Fruit fly (Drosophila melanogaster): ENCODE data around the gene CG15459.

The CG15459 gene

DNA sequence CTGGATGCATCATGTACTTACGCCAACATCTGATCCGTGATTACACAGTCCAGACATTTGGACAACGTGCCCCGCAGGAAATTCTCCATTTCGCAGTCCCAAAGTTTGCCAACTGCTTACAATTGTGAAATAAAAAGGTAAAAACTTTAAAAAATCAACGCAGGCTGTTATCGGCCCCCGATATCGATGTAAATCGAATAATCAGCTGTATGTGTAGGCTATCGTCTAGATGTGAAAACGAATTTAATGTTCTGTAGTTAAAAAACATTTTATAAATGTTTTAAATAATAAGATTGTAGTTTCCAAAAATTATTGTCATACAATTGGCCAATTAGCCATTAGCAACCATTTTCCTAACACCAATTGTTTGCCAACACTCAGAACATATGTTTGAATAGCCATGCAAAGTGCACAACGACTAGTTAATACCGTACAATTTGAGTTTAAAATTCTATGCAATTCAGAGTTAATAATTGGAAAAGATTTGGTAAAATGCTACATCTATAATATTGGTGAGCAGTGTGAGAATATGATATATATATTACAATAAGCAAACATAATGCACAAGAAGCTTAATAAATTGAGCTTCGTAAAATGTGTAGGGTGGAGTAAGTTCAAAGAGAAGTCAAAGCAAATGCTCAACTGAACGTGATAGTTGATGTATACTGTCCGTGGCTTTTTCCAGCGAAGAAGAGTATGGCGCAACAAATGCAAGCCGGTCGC is 16.3 kb upstream of the CG15459 start, which contains the start of the genes CG11710 and mal (continued):
- TF ChIP-seq TFAM (GFP tag; optimal IDR thresholded peaks at IDR 0.05) (no peak), CG2889 (GFP tag; IDR thresholded peaks at IDR 0.05) (peak; percentile 51; the same call in 1 of the 3 replicates), dpn (GFP tag; optimal IDR thresholded peaks at IDR 0.05) (peak; percentile 67 to 78), Eip74EF (GFP tag; optimal IDR thresholded peaks at IDR 0.05) (no peak), Doc2 (GFP tag; IDR thresholded peaks at IDR 0.05) (no peak), CG30403 (GFP tag; optimal IDR thresholded peaks at IDR 0.05) (peak; percentile 83), GATAe (GFP tag; conservative IDR thresholded peaks at IDR 0.05) (no peak), Tbp (GFP tag; optimal IDR thresholded peaks at IDR 0.05) (no peak), nom (GFP tag; optimal IDR thresholded peaks at IDR 0.05) (peak; percentile 71), CG8089 (GFP tag; optimal IDR thresholded peaks at IDR 0.05) (peak; percentile 55), klu (GFP tag; IDR thresholded peaks at IDR 0.05) (peak; percentile 80), Camta (GFP tag; optimal IDR thresholded peaks at IDR 0.05) (peak; percentile 67), Chrac-16 (GFP tag; optimal IDR thresholded peaks at IDR 0.05) (peak; percentile 65), Hsf (GFP tag; optimal IDR thresholded peaks at IDR 0.05) (peak; percentile 80), fru (optimal IDR thresholded peaks at IDR 0.05) (no peak), CG2678 (tag; optimal IDR thresholded peaks at IDR 0.05) (peak; percentile 91), tap (tag; optimal IDR thresholded peaks at IDR 0.05) (peak; percentile 79), da (GFP tag; optimal IDR thresholded peaks at IDR 0.05) (no peak), sqz (GFP tag; optimal IDR thresholded peaks at IDR 0.05) (no peak), gro (GFP tag; optimal IDR thresholded peaks at IDR 0.05) (peak; percentile 84), CG10366 (GFP tag; IDR thresholded peaks at IDR 0.05) (peak; percentile 50; the same call in 1 of the 2 replicates), Adf1 (GFP tag; IDR thresholded peaks at IDR 0.05) (peak; percentile 48; the same call in 1 of the 2 replicates), Poxn (GFP tag; IDR thresholded peaks at IDR 0.05) (no peak), Spps (tag; optimal IDR thresholded peaks at IDR 0.05) (peak; percentile 52), h (optimal IDR thresholded peaks at IDR 0.05) (no peak), gfzf (GFP tag; optimal IDR thresholded peaks at IDR 0.05) (no peak), CG10979 (tag; optimal IDR thresholded peaks at IDR 0.05) (peak; percentile 83), exex (tag; optimal IDR thresholded peaks at IDR 0.05) (peak; percentile 48), Lhr (GFP tag; optimal IDR thresholded peaks at IDR 0.05) (no peak), Dip3 (GFP tag; optimal IDR thresholded peaks at IDR 0.05) (peak; percentile 84), Fer3 (tag; optimal IDR thresholded peaks at IDR 0.05) (peak; percentile 84), pita (GFP tag; optimal IDR thresholded peaks at IDR 0.05) (no peak), CG33213 (GFP tag; optimal IDR thresholded peaks at IDR 0.05) (peak; percentile 62), CG12942 (GFP tag; optimal IDR thresholded peaks at IDR 0.05) (peak; percentile 32), CG10462 (GFP tag; optimal IDR thresholded peaks at IDR 0.05) (peak; percentile 43), CG10274 (GFP tag; optimal IDR thresholded peaks at IDR 0.05) (peak; percentile 67), wdn (GFP tag; IDR thresholded peaks at IDR 0.05) (peak; percentile 52; the same call in 1 of the 2 replicates), CG10147 (GFP tag; optimal IDR thresholded peaks at IDR 0.05) (peak; percentile 82), CG12391 (tag; optimal IDR thresholded peaks at IDR 0.05) (peak; percentile 70), CG6654 (GFP tag; optimal IDR thresholded peaks at IDR 0.05) (peak; percentile 58), HLH54F (GFP tag; optimal IDR thresholded peaks at IDR 0.05) (peak; percentile 77), CTCF (GFP tag; optimal IDR thresholded peaks at IDR 0.05) (peak; percentile 5), MTF-1 (GFP tag; optimal IDR thresholded peaks at IDR 0.05; ENCODE audit: borderline replicate concordance) (no peak), sima (GFP tag; optimal IDR thresholded peaks at IDR 0.05) (no peak), Dfd (GFP tag; optimal IDR thresholded peaks at IDR 0.05) (no peak), fd3F (GFP tag; optimal IDR thresholded peaks at IDR 0.05) (peak; percentile 64), slou (GFP tag; optimal IDR thresholded peaks at IDR 0.05) (peak; percentile 69), sisA (GFP tag; IDR thresholded peaks at IDR 0.05) (peak; percentile 72), kni (GFP tag; optimal IDR thresholded peaks at IDR 0.05) (no peak), stwl (tag; optimal IDR thresholded peaks at IDR 0.05) (peak; percentile 21)
